Worm (Caenorhabditis elegans): Measurements from ENCODE around the gene damt-1.

ce11 chrII:5701485-5701884, 18.5 kb upstream of the damt-1 start:
- peak; percentile 52 for TF ChIP-seq W03F9.2 (tag; optimal IDR thresholded peaks at IDR 0.05)
- TF ChIP-seq him-1 (tag; optimal IDR thresholded peaks at IDR 0.05), result peak; percentile 40
- no peak for TF ChIP-seq dao-5 (tag; optimal IDR thresholded peaks at IDR 0.05)
